Worm (Caenorhabditis elegans): ENCODE data around the gene T07H3.8.

ce11 chrII:1621180-1621579 lies 34.8 kb downstream of the T07H3.8 start, which contains the start of gene fbxa-158:
- TF ChIP-seq nhr-76 (tag; optimal IDR thresholded peaks at IDR 0.05) (no peak), lin-15B (tag; optimal IDR thresholded peaks at IDR 0.05) (no peak), unc-62 (GFP tag; optimal IDR thresholded peaks at IDR 0.05) (no peak), nhr-237 (tag; optimal IDR thresholded peaks at IDR 0.05) (no peak), nhr-11 (tag; optimal IDR thresholded peaks at IDR 0.05) (no peak), fkh-10 (GFP tag; optimal IDR thresholded peaks at IDR 0.05) (no peak)

Data from whole organism, L3 larva.